Worm (Caenorhabditis elegans): ENCODE results near the gene mrpl-11.
A peak's percentile ranks its signal among the peaks of the same experiment; 100 is the strongest.

Gene mrpl-11

ce11 chrIII:8717231-8717694, at the start of gene mrpl-11:
Gene mrpl-11, plus strand, starts transcription at chrIII:8717644.
- no peak for TF ChIP-seq nhr-129 (tag; optimal IDR thresholded peaks at IDR 0.05)
- no peak for TF ChIP-seq R02D3.7 (tag; optimal IDR thresholded peaks at IDR 0.05)
- no peak for TF ChIP-seq nhr-11 (tag; optimal IDR thresholded peaks at IDR 0.05)
- peak; percentile 30 for TF ChIP-seq unc-55 (GFP tag; optimal IDR thresholded peaks at IDR 0.05)
- TF ChIP-seq nhr-21 (tag; optimal IDR thresholded peaks at IDR 0.05): no peak
- no peak for TF ChIP-seq zag-1 (tag; optimal IDR thresholded peaks at IDR 0.05)
- TF ChIP-seq nhr-10 (tag; optimal IDR thresholded peaks at IDR 0.05): no peak
- TF ChIP-seq lsy-2 (tag; optimal IDR thresholded peaks at IDR 0.05): peak in 1 of 2 experiments; percentile 9

DNA sequence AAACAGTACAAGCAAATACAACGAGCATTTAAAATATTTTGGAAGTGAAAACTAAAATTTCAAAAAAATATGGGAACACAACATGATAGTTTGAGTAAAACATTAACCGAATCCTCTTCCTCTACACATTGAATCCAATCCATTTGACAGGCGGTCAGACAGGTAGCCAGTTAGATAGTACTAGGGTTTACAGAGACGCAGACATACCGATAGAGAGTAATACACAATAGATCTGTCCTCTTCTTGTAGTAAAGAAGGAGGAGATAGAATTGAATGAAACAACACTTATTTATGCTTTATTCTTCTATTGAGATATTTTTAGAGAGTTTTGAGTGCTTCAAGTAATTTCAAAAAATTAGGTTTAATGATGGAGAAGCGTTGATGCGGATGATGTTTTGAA, 48.7 kb upstream of the mrpl-11 start:
- no peak for TF ChIP-seq ZK546.5 (tag; optimal IDR thresholded peaks at IDR 0.05)

DNA sequence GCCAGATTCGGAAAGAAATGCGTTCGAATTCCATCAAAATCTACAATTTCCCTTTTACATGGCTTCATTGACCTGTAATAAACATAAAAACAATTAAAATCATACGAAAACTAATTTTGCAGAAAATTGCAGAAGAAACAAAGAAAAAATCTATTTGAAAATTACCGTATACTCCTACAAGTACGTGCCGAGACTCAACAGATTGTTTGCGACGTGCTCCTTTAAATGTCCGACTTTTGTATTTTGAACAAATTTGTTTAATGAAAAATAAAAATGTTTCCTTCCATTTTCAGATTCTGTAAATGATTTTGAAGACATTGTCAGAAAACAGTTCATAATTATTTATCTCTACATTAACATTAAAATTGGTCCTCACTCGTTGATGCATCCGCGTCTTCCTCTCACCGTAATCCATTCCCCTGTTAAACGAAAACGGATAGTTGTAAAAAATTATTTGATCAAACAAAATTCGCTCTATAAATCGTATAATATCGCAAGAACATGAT, 42.4 kb upstream of the mrpl-11 start, which contains the start of gene pgl-2:
pgl-2 (minus strand) TSS at position 456 of the 506 bp plus-strand sequence.
- TF ChIP-seq sem-4 (tag; optimal IDR thresholded peaks at IDR 0.05): no peak
- no peak for TF ChIP-seq blmp-1 (tag; optimal IDR thresholded peaks at IDR 0.05; ENCODE audit: insufficient read depth)
- TF ChIP-seq lsy-2 (tag; optimal IDR thresholded peaks at IDR 0.05): peak in 1 of 2 experiments; percentile 2

DNA sequence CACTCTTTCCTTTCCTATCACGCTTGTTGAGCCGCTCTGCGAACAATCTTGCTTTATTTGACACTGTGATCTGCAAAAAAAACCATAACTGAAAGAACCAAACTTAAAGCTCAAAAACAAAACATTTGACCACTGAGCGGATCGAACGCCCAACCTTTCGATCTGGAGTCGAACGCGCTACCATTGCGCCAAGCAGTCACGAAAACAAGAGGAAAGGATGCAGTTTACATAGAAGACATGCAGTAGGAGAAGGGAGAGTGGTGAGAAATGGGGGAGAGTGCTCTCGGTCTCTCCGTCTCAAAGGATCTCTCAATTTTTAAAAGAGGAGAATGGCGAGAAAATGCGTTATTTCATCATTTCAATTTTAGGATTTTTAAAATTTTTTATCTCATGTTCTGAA, 39.1 kb upstream of the mrpl-11 start:
- TF ChIP-seq lin-13 (GFP tag; optimal IDR thresholded peaks at IDR 0.05): peak; percentile 60
- TF ChIP-seq nhr-129 (tag; optimal IDR thresholded peaks at IDR 0.05): peak; percentile 91
- no peak for TF ChIP-seq ztf-1 (GFP tag; conservative IDR thresholded peaks at IDR 0.05)
- peak; percentile 68 for TF ChIP-seq Y55F3AM.14 (GFP tag; optimal IDR thresholded peaks at IDR 0.05)
- TF ChIP-seq R02D3.7 (tag; optimal IDR thresholded peaks at IDR 0.05): no peak
- peak; percentile 53 for TF ChIP-seq F13H6.1 (tag; optimal IDR thresholded peaks at IDR 0.05)
- TF ChIP-seq unc-55 (GFP tag; optimal IDR thresholded peaks at IDR 0.05): peak; percentile 82
- peak; percentile 68 for TF ChIP-seq zag-1 (tag; optimal IDR thresholded peaks at IDR 0.05)
- peak; percentile 58 to 74 for TF ChIP-seq lsy-2 (tag; optimal IDR thresholded peaks at IDR 0.05)
- no peak for TF ChIP-seq nhr-6 (tag; optimal IDR thresholded peaks at IDR 0.05)
- TF ChIP-seq sma-3 (GFP tag; optimal IDR thresholded peaks at IDR 0.05): peak; percentile 62
- TF ChIP-seq sma-9 (GFP tag; optimal IDR thresholded peaks at IDR 0.05): peak; percentile 79
- no peak for TF ChIP-seq sma-9 (tag; optimal IDR thresholded peaks at IDR 0.05)
- peak; percentile 34 for TF ChIP-seq sem-4 (tag; optimal IDR thresholded peaks at IDR 0.05)
- no peak for TF ChIP-seq ceh-16 (tag; optimal IDR thresholded peaks at IDR 0.05)
- TF ChIP-seq peb-1 (tag; optimal IDR thresholded peaks at IDR 0.05): no peak
- no peak for TF ChIP-seq skn-1 (tag; optimal IDR thresholded peaks at IDR 0.05)
- no peak for TF ChIP-seq blmp-1 (tag; optimal IDR thresholded peaks at IDR 0.05; ENCODE audit: insufficient read depth)
- TF ChIP-seq nhr-10 (tag; optimal IDR thresholded peaks at IDR 0.05): no peak
- TF ChIP-seq ztf-11 (tag; optimal IDR thresholded peaks at IDR 0.05): no peak
- peak; percentile 44 for TF ChIP-seq nhr-25 (tag; optimal IDR thresholded peaks at IDR 0.05)
- no peak for TF ChIP-seq ZK546.5 (tag; optimal IDR thresholded peaks at IDR 0.05)
- no peak for TF ChIP-seq nhr-12 (tag; optimal IDR thresholded peaks at IDR 0.05)
- no peak for TF ChIP-seq dmd-4 (tag; optimal IDR thresholded peaks at IDR 0.05)
- TF ChIP-seq elt-1 (tag; optimal IDR thresholded peaks at IDR 0.05): no peak
- peak; percentile 64 for TF ChIP-seq nhr-21 (tag; optimal IDR thresholded peaks at IDR 0.05)
- TF ChIP-seq alr-1 (tag; optimal IDR thresholded peaks at IDR 0.05): no peak
- TF ChIP-seq crh-2 (tag; optimal IDR thresholded peaks at IDR 0.05): peak; percentile 57
- no peak for TF ChIP-seq unc-39 (tag; optimal IDR thresholded peaks at IDR 0.05)
- TF ChIP-seq ztf-4 (tag; optimal IDR thresholded peaks at IDR 0.05): no peak
- TF ChIP-seq snpc-4 (tag; optimal IDR thresholded peaks at IDR 0.05): no peak
- TF ChIP-seq nhr-23 (tag; optimal IDR thresholded peaks at IDR 0.05): no peak
- no peak for TF ChIP-seq ceh-82 (tag; optimal IDR thresholded peaks at IDR 0.05)
- TF ChIP-seq ama-1 (optimal IDR thresholded peaks at IDR 0.05): no peak
- no peak for TF ChIP-seq unc-62 (GFP tag; optimal IDR thresholded peaks at IDR 0.05)
- no peak for TF ChIP-seq lin-39 (tag; optimal IDR thresholded peaks at IDR 0.05)
- TF ChIP-seq mdl-1 (tag; optimal IDR thresholded peaks at IDR 0.05): no peak
- no peak for TF ChIP-seq mbf-1 (tag; optimal IDR thresholded peaks at IDR 0.05)
- TF ChIP-seq aly-2 (tag; optimal IDR thresholded peaks at IDR 0.05): no peak
- no peak for TF ChIP-seq nhr-237 (tag; optimal IDR thresholded peaks at IDR 0.05)
- TF ChIP-seq nhr-77 (tag; optimal IDR thresholded peaks at IDR 0.05): no peak
- TF ChIP-seq lin-11 (tag; optimal IDR thresholded peaks at IDR 0.05): peak; percentile 32
- no peak for TF ChIP-seq nhr-11 (tag; optimal IDR thresholded peaks at IDR 0.05)
- peak; percentile 58 for TF ChIP-seq gmeb-1 (tag; optimal IDR thresholded peaks at IDR 0.05)
- no peak for TF ChIP-seq elt-3 (tag; optimal IDR thresholded peaks at IDR 0.05)
- TF ChIP-seq egl-27 (tag; optimal IDR thresholded peaks at IDR 0.05): peak; percentile 54
- peak; percentile 43 for TF ChIP-seq fos-1 (tag; optimal IDR thresholded peaks at IDR 0.05)

All from whole organism, L2 larva.